Fruit fly (Drosophila melanogaster): ENCODE data around the gene CG7800.

- no peak for TF ChIP-seq CG12768 (GFP tag; optimal IDR thresholded peaks at IDR 0.05)
- no peak for TF ChIP-seq Hr96 (GFP tag; optimal IDR thresholded peaks at IDR 0.05)
- TF ChIP-seq CG1620 (GFP tag; optimal IDR thresholded peaks at IDR 0.05): no peak
Observed at dm6 chr3R:8248138-8248537, 30.4 kb downstream of the CG7800 start, which contains the start of gene CG15864.

Data from whole organism, adult.